Worm (Caenorhabditis elegans): ENCODE results near the gene sulp-4.

Gene sulp-4

ce11 chrV:11919639-11920038, 44.5 kb downstream of the sulp-4 start:
- TF ChIP-seq W03F9.2 (tag; optimal IDR thresholded peaks at IDR 0.05), result no peak
- no peak for TF ChIP-seq dao-5 (tag; optimal IDR thresholded peaks at IDR 0.05)
- TF ChIP-seq him-1 (tag; optimal IDR thresholded peaks at IDR 0.05), result no peak

DNA sequence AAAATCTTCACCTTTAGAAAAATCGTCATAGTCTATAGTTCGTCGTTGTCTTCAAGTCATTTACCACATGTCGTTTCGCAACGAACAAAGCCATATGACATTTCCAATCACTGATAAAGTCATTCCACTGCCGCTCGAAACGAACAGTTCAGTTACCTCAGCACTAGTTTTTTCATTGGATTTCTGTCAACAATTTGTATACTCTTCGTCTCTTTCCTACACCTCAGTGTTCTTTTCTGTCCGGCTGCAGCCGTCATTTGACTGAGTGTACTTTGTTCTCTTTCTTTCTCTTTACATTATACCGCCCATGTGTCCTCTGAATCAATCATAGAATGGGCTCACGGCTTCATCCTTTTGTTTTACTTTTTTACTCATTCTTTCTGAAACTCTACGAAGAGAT, 46.1 kb downstream of the sulp-4 start:
- peak; percentile 41 for TF ChIP-seq W03F9.2 (tag; optimal IDR thresholded peaks at IDR 0.05)
- TF ChIP-seq him-1 (tag; optimal IDR thresholded peaks at IDR 0.05), result no peak

ce11 chrV:11921689-11922517, 46.7 kb downstream of the sulp-4 start:
- TF ChIP-seq him-1 (tag; optimal IDR thresholded peaks at IDR 0.05) (no peak), W03F9.2 (tag; optimal IDR thresholded peaks at IDR 0.05) (no peak), dao-5 (tag; optimal IDR thresholded peaks at IDR 0.05) (no peak)

- TF ChIP-seq him-1 (tag; optimal IDR thresholded peaks at IDR 0.05) (no peak), W03F9.2 (tag; optimal IDR thresholded peaks at IDR 0.05) (no peak), dao-5 (tag; optimal IDR thresholded peaks at IDR 0.05) (no peak)
Measured at ce11 chrV:11927346-11927745, 52.2 kb downstream of the sulp-4 start, which contains the start of gene osm-6. TSS of gene osm-6 (minus strand) at chrV:11927446.
